Fruit fly (Drosophila melanogaster): ENCODE measurements around the gene drn.

Gene drn

dm6 chr3R:9401127-9401603, 61.1 kb downstream of the drn start, which contains the start of the genes RpL34b and CG8132:
TSS of gene RpL34b (minus strand) at chr3R:9401226.
TSS of gene CG8132 (plus strand) at chr3R:9401495.
- TF ChIP-seq rgr (GFP tag; optimal IDR thresholded peaks at IDR 0.05) (peak; percentile 96), br (GFP tag; optimal IDR thresholded peaks at IDR 0.05) (peak; percentile 96), Abd-B (GFP tag; optimal IDR thresholded peaks at IDR 0.05) (no peak), psq (GFP tag; optimal IDR thresholded peaks at IDR 0.05) (peak; percentile 88), GATAd (GFP tag; optimal IDR thresholded peaks at IDR 0.05) (peak; percentile 91), Vsx2 (GFP tag; optimal IDR thresholded peaks at IDR 0.05; ENCODE audit: partially characterized antibody) (no peak), Hnf4 (GFP tag; optimal IDR thresholded peaks at IDR 0.05) (peak; percentile 97), Dif (GFP tag; optimal IDR thresholded peaks at IDR 0.05; ENCODE audit: partially characterized antibody) (peak; percentile 17), CG32264 (GFP tag; optimal IDR thresholded peaks at IDR 0.05) (peak; percentile 73), dl (GFP tag; optimal IDR thresholded peaks at IDR 0.05; ENCODE audit: insufficient read depth in 1 of 2, partially characterized antibody in 2 of 2) (no peak), brk (GFP tag; optimal IDR thresholded peaks at IDR 0.05) (no peak), jim (GFP tag; optimal IDR thresholded peaks at IDR 0.05) (peak; percentile 85), lola (GFP tag; optimal IDR thresholded peaks at IDR 0.05) (no peak), fru (GFP tag; optimal IDR thresholded peaks at IDR 0.05) (peak; percentile 95), HLH106 (tag; optimal IDR thresholded peaks at IDR 0.05) (peak; percentile 97), h (GFP tag; optimal IDR thresholded peaks at IDR 0.05) (peak; percentile 98), CrebA (GFP tag; optimal IDR thresholded peaks at IDR 0.05; ENCODE audit: borderline replicate concordance) (no peak), CG9705 (GFP tag; optimal IDR thresholded peaks at IDR 0.05) (peak; percentile 97), ey (GFP tag; optimal IDR thresholded peaks at IDR 0.05) (peak; percentile 93), Dfd (GFP tag; optimal IDR thresholded peaks at IDR 0.05) (no peak), woc (GFP tag; optimal IDR thresholded peaks at IDR 0.05) (peak; percentile 86), foxo (GFP tag; optimal IDR thresholded peaks at IDR 0.05) (peak; percentile 27 to 98), Sp1 (GFP tag; optimal IDR thresholded peaks at IDR 0.05) (peak; percentile 96), Hr83 (GFP tag; optimal IDR thresholded peaks at IDR 0.05; ENCODE audit: poor library complexity, severe bottlenecking) (peak; percentile 96), dsf (GFP tag; optimal IDR thresholded peaks at IDR 0.05; ENCODE audit: borderline replicate concordance) (peak; percentile 90), Mio (GFP tag; optimal IDR thresholded peaks at IDR 0.05) (peak; percentile 87), pan (optimal IDR thresholded peaks at IDR 0.05) (no peak), Jra (GFP tag; optimal IDR thresholded peaks at IDR 0.05) (peak; percentile 96), usp (GFP tag; optimal IDR thresholded peaks at IDR 0.05) (no peak), tai (GFP tag; optimal IDR thresholded peaks at IDR 0.05) (no peak), Hr78 (GFP tag; optimal IDR thresholded peaks at IDR 0.05) (no peak), N (GFP tag; optimal IDR thresholded peaks at IDR 0.05) (no peak), OdsH (GFP tag; optimal IDR thresholded peaks at IDR 0.05) (peak; percentile 93), Myc (optimal IDR thresholded peaks at IDR 0.05) (peak; percentile 83), Rel (GFP tag; optimal IDR thresholded peaks at IDR 0.05) (peak; percentile 73), Rel (tag; optimal IDR thresholded peaks at IDR 0.05) (peak; percentile 84), sv (GFP tag; optimal IDR thresholded peaks at IDR 0.05) (peak; percentile 97), sage (GFP tag; optimal IDR thresholded peaks at IDR 0.05) (no peak), dmrt93B (GFP tag; optimal IDR thresholded peaks at IDR 0.05) (peak; percentile 96)

dm6 chr3R:9404104-9404512, 64.1 kb downstream of the drn start, which contains the start of the genes CG9356, BBIP1 and CG8135:
TSS of gene CG9356 (minus strand) at chr3R:9404269.
TSS of gene BBIP1 (plus strand) at chr3R:9404385.
TSS of gene CG8135 (plus strand) at chr3R:9404385.
- TF ChIP-seq Dif (GFP tag; optimal IDR thresholded peaks at IDR 0.05; ENCODE audit: partially characterized antibody) (no peak), CG9705 (GFP tag; optimal IDR thresholded peaks at IDR 0.05) (peak; percentile 31), foxo (GFP tag; optimal IDR thresholded peaks at IDR 0.05) (peak in 1 of 2 experiments; percentile 86), psq (GFP tag; optimal IDR thresholded peaks at IDR 0.05) (peak; percentile 62), dsf (GFP tag; optimal IDR thresholded peaks at IDR 0.05; ENCODE audit: borderline replicate concordance) (no peak), Rel (GFP tag; optimal IDR thresholded peaks at IDR 0.05) (no peak), Rel (tag; optimal IDR thresholded peaks at IDR 0.05) (peak; percentile 98), Jra (GFP tag; optimal IDR thresholded peaks at IDR 0.05) (no peak), Abd-B (GFP tag; optimal IDR thresholded peaks at IDR 0.05) (no peak), GATAd (GFP tag; optimal IDR thresholded peaks at IDR 0.05) (peak; percentile 11), Hnf4 (GFP tag; optimal IDR thresholded peaks at IDR 0.05) (no peak), tai (GFP tag; optimal IDR thresholded peaks at IDR 0.05) (no peak), CG32264 (GFP tag; optimal IDR thresholded peaks at IDR 0.05) (peak; percentile 75), Hr83 (GFP tag; optimal IDR thresholded peaks at IDR 0.05; ENCODE audit: poor library complexity, severe bottlenecking) (peak; percentile 73), sv (GFP tag; optimal IDR thresholded peaks at IDR 0.05) (peak; percentile 81), lola (GFP tag; optimal IDR thresholded peaks at IDR 0.05) (no peak), brk (GFP tag; optimal IDR thresholded peaks at IDR 0.05) (no peak), ey (GFP tag; optimal IDR thresholded peaks at IDR 0.05) (peak; percentile 83), Sp1 (GFP tag; optimal IDR thresholded peaks at IDR 0.05) (no peak), OdsH (GFP tag; optimal IDR thresholded peaks at IDR 0.05) (peak; percentile 61), dmrt93B (GFP tag; optimal IDR thresholded peaks at IDR 0.05) (no peak), br (GFP tag; optimal IDR thresholded peaks at IDR 0.05) (no peak), h (GFP tag; optimal IDR thresholded peaks at IDR 0.05) (no peak), fru (GFP tag; optimal IDR thresholded peaks at IDR 0.05) (no peak), woc (GFP tag; optimal IDR thresholded peaks at IDR 0.05) (no peak), CrebA (GFP tag; optimal IDR thresholded peaks at IDR 0.05; ENCODE audit: borderline replicate concordance) (no peak), Vsx2 (GFP tag; optimal IDR thresholded peaks at IDR 0.05; ENCODE audit: partially characterized antibody) (no peak), Dfd (GFP tag; optimal IDR thresholded peaks at IDR 0.05) (no peak), Mio (GFP tag; optimal IDR thresholded peaks at IDR 0.05) (no peak), Hr78 (GFP tag; optimal IDR thresholded peaks at IDR 0.05) (no peak), rgr (GFP tag; optimal IDR thresholded peaks at IDR 0.05) (peak; percentile 82), HLH106 (tag; optimal IDR thresholded peaks at IDR 0.05) (no peak), dl (GFP tag; optimal IDR thresholded peaks at IDR 0.05; ENCODE audit: insufficient read depth in 1 of 2, partially characterized antibody in 2 of 2) (no peak), Myc (optimal IDR thresholded peaks at IDR 0.05) (peak; percentile 34), pan (optimal IDR thresholded peaks at IDR 0.05) (no peak), sage (GFP tag; optimal IDR thresholded peaks at IDR 0.05) (no peak), N (GFP tag; optimal IDR thresholded peaks at IDR 0.05) (no peak), usp (GFP tag; optimal IDR thresholded peaks at IDR 0.05) (no peak), jim (GFP tag; optimal IDR thresholded peaks at IDR 0.05) (peak; percentile 8)

All from whole organism, wandering third instar larva.